Worm (Caenorhabditis elegans): ENCODE data around the gene D2024.4.
"Not testable (repeated sequence)": the region's sequence is repeated elsewhere in the genome, so short reads cannot be mapped to it uniquely, and the experiment has no call there.

The D2024.4 gene

DNA sequence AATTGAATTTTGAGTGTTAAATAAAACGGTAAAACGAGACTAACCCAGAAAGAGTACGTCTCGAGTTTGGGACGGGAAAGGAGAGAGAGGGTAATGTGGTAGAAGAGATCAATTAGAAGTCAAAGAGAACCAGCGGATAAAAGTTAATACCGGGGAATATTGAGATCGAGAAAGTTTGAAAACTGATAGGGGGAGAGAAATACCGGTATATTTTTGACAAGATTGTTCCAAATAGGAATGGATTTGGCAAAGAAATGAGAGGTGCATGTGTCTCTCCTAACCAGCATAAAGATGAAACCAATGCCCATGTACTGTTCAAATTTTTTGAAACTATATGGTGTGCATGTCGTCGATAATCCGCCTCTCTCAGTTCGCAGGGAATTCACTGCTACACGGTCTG is 23.7 kb downstream of the D2024.4 start, which contains the start of gene C06E4.5:
TSS of gene C06E4.5 (plus strand) at position 301 of the 400 bp plus-strand sequence.
- TF ChIP-seq ztf-4 (tag; optimal IDR thresholded peaks at IDR 0.05); sox-4 (tag; optimal IDR thresholded peaks at IDR 0.05); sup-37 (GFP tag; optimal IDR thresholded peaks at IDR 0.05): not testable (repeated sequence)

DNA sequence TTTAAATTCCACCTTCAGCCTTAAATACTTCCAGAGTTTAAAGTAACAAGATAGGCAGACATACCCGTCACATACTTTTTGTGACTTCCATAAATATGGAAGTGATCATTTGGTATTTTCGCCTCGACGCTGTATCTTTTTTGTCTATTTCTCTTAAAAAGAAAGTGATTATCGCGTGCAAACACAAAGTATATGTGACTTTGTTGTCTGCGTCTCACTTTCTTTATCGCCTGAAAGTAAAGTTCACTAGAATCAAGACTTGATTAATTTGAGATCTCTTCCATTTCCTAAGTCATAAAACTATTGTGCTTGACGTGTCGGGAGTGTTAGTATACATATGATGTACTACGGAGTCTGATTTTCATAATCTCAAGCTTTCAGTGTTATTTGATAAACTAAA is 27.2 kb downstream of the D2024.4 start, which contains the start of gene C06E4.6:
TSS of gene C06E4.6 (minus strand) at position 51 of the 400 bp plus-strand sequence.
- TF ChIP-seq nhr-237 (tag; optimal IDR thresholded peaks at IDR 0.05) (peak; percentile 18), ceh-63 (GFP tag; optimal IDR thresholded peaks at IDR 0.05) (no peak), fos-1 (tag; optimal IDR thresholded peaks at IDR 0.05) (no peak), snu-23 (GFP tag; optimal IDR thresholded peaks at IDR 0.05) (peak; percentile 32), xbp-1 (tag; optimal IDR thresholded peaks at IDR 0.05) (no peak), zip-4 (GFP tag; optimal IDR thresholded peaks at IDR 0.05) (no peak), ztf-4 (tag; optimal IDR thresholded peaks at IDR 0.05) (no peak), lin-14 (GFP tag; optimal IDR thresholded peaks at IDR 0.05) (peak; percentile 77), nhr-90 (tag; optimal IDR thresholded peaks at IDR 0.05; ENCODE audit: poor library complexity) (no peak), grh-1 (GFP tag; IDR thresholded peaks at IDR 0.05) (no peak), ceh-90 (tag; optimal IDR thresholded peaks at IDR 0.05) (no peak), fkh-10 (GFP tag; optimal IDR thresholded peaks at IDR 0.05) (no peak), nhr-11 (tag; optimal IDR thresholded peaks at IDR 0.05) (no peak), tlp-1 (tag; optimal IDR thresholded peaks at IDR 0.05) (no peak), C04F5.9 (tag; optimal IDR thresholded peaks at IDR 0.05) (no peak), Y116A8C.19 (tag; optimal IDR thresholded peaks at IDR 0.05; ENCODE audit: borderline replicate concordance) (no peak), lsy-2 (tag; optimal IDR thresholded peaks at IDR 0.05) (no peak), nhr-85 (tag) (peak; percentile 70), lir-3 (tag; optimal IDR thresholded peaks at IDR 0.05; ENCODE audit: poor library complexity) (no peak), hpl-2 (GFP tag; optimal IDR thresholded peaks at IDR 0.05) (no peak), mep-1 (tag; optimal IDR thresholded peaks at IDR 0.05) (no peak), aha-1 (tag; optimal IDR thresholded peaks at IDR 0.05) (no peak), unc-30 (tag; optimal IDR thresholded peaks at IDR 0.05) (no peak), egl-27 (tag; optimal IDR thresholded peaks at IDR 0.05) (no peak), lin-13 (GFP tag; optimal IDR thresholded peaks at IDR 0.05) (no peak), ama-1 (optimal IDR thresholded peaks at IDR 0.05) (no peak), F16B12.6 (tag; optimal IDR thresholded peaks at IDR 0.05) (no peak), sox-4 (tag; optimal IDR thresholded peaks at IDR 0.05) (no peak), unc-62 (GFP tag; optimal IDR thresholded peaks at IDR 0.05) (no peak), pax-3 (tag; optimal IDR thresholded peaks at IDR 0.05) (no peak), nhr-28 (tag; optimal IDR thresholded peaks at IDR 0.05) (no peak), nhr-84 (tag; optimal IDR thresholded peaks at IDR 0.05) (no peak), lin-15B (tag; optimal IDR thresholded peaks at IDR 0.05) (no peak), dsc-1 (tag; optimal IDR thresholded peaks at IDR 0.05) (peak; percentile 52), aly-2 (tag; optimal IDR thresholded peaks at IDR 0.05) (no peak), fkh-8 (tag; optimal IDR thresholded peaks at IDR 0.05) (peak; percentile 43), ceh-8 (GFP tag; optimal IDR thresholded peaks at IDR 0.05) (no peak), pqm-1 (tag; optimal IDR thresholded peaks at IDR 0.05) (no peak), ces-1 (GFP tag; optimal IDR thresholded peaks at IDR 0.05) (no peak), tbx-2 (tag; optimal IDR thresholded peaks at IDR 0.05) (no peak), fkh-4 (tag; optimal IDR thresholded peaks at IDR 0.05; ENCODE audit: borderline replicate concordance) (no peak), nhr-20 (tag; optimal IDR thresholded peaks at IDR 0.05) (peak; percentile 28), C16A3.4 (tag; optimal IDR thresholded peaks at IDR 0.05) (no peak), ztf-11 (tag; optimal IDR thresholded peaks at IDR 0.05) (no peak), nhr-47 (tag; optimal IDR thresholded peaks at IDR 0.05) (peak; percentile 11), skn-1 (tag; optimal IDR thresholded peaks at IDR 0.05) (no peak), irx-1 (tag; optimal IDR thresholded peaks at IDR 0.05) (no peak), hlh-17 (GFP tag; optimal IDR thresholded peaks at IDR 0.05; ENCODE audit: borderline replicate concordance) (no peak), swsn-7 (tag; optimal IDR thresholded peaks at IDR 0.05) (no peak), unc-130 (tag; optimal IDR thresholded peaks at IDR 0.05) (no peak), blmp-1 (tag; optimal IDR thresholded peaks at IDR 0.05) (peak; percentile 37)

All from whole organism, L1 larva.